Worm (Caenorhabditis elegans) whole organism, L4/young adult: ENCODE results near the gene ergi-1.

ENCODE experiments used
- W03F9.2 ChIP-seq: fragments of 150-350 bp; optimal IDR thresholded peaks from 2 replicates; lab custom pipeline; 2014; ENCODE audit warnings: missing biosample characterization, missing genetic modification characterization
- dao-5 ChIP-seq: sonication (generic microtip); optimal IDR thresholded peaks from 2 replicates; lab custom pipeline; 2016; ENCODE audit warnings: missing genotype, missing genetic modification characterization, moderate library complexity, missing compliant biosample characterization
- him-1 ChIP-seq: sonication (generic microtip); optimal IDR thresholded peaks from 2 replicates; lab custom pipeline; 2016; ENCODE audit warnings: missing genotype, missing genetic modification reagents, missing genetic modification characterization, missing compliant biosample characterization

ergi-1 gene

ce11 chrX:2035172-2035571 is at the start of gene ergi-1:
Gene ergi-1, minus strand, starts transcription at chrX:2035272.
- TF ChIP-seq W03F9.2 (tag; lab: Kevin White, UChicago) (no peak), him-1 (tag; lab: Kevin White, UChicago) (no peak), dao-5 (tag; lab: Kevin White, UChicago) (no peak)

DNA sequence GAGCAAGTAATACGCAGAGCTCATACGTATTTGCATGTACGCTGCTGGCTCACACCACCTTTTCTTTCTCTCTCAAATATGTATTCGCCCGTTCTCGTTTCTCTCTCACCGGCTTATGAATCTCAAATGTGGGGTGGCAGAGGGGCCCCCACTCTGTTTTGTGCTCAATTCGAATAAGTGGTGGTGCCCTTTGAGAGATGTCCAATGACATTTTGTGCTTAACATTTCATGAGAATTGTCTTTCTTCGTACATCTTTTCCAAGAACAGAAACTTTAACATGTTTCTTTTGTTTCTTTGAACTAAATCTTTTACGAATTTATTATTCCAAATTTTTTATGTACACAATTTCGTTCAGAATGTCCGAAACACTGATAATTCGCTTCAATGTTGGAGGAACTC is 48.9 kb upstream of the ergi-1 start, which contains the start of gene F49H12.3:
Gene F49H12.3 (plus strand): TSS at position 357 of the 400 bp plus-strand sequence.
- no peak for TF ChIP-seq dao-5 (tag; lab: Kevin White, UChicago)
- no peak for TF ChIP-seq him-1 (tag; lab: Kevin White, UChicago)
- TF ChIP-seq W03F9.2 (tag; lab: Kevin White, UChicago) = no peak

DNA sequence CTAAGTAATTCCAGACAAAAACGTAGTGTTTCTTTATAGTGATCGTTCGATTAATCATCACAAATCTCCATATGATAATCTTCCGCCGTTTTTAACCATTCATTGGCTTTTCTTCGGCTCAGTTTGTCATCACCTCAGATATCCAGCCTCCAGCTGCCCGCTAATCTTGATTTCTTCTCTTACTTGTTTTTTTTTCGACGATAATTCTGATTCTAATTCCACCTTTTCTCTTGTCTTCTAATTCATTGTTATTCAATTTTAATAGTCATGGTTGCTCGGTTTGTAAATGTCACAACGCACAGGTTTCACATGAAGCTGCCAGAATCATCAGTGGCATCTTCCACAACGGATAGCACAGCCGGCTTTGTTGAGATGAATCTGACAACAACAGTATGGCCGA is 44.5 kb upstream of the ergi-1 start, which contains the start of gene F49H12.4:
Gene F49H12.4 (plus strand): TSS at position 301 of the 400 bp plus-strand sequence.
- TF ChIP-seq W03F9.2 (tag; lab: Kevin White, UChicago) = no peak
- no peak for TF ChIP-seq him-1 (tag; lab: Kevin White, UChicago)
- TF ChIP-seq dao-5 (tag; lab: Kevin White, UChicago) = no peak

DNA sequence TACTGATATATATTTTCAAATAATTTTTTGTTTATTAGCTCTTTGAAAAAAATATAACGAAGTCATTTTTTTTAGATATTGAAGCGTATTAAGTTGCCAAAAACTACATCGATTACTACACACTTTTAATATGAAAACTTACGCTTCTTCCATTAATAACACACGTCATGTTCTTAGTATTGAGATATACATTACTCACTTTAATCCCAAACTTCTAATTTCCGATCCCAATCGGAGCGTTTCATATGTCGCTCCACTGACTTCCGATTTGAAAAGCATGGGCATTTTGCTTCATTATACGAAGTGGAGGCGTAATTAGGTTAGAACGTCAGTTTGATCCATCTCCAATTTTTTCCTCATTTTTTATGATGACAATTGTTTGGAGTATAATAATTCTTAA is 43.8 kb upstream of the ergi-1 start:
- TF ChIP-seq dao-5 (tag; lab: Kevin White, UChicago) (no peak), W03F9.2 (tag; lab: Kevin White, UChicago) (no peak), him-1 (tag; lab: Kevin White, UChicago) (no peak)

DNA sequence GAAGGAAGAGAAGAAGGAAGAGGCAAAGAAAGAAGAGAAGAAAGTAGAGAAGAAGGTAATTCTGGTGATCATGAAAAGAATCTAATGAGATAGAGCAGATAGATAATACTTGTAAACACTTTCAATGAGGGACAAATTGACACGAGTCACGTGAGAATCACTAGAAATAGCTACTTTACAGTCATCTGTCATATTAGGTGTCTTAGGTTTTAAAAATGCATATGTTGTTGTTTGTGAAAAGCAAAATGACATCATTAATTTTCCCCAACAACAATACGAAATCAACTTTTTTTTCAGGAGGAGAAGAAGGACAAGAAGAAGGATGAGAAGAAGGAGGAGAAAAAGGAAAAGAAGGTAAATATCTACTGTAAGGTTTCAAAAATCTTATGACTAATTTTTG is 40.1 kb upstream of the ergi-1 start:
- no peak for TF ChIP-seq dao-5 (tag; lab: Kevin White, UChicago)

ce11 chrX:2074055-2074454 is 39.0 kb upstream of the ergi-1 start, which contains the start of gene txdc-12.2:
Gene txdc-12.2, plus strand, starts transcription at chrX:2074450.
- TF ChIP-seq him-1 (tag; lab: Kevin White, UChicago) (no peak), dao-5 (tag; lab: Kevin White, UChicago) (no peak), W03F9.2 (tag; lab: Kevin White, UChicago) (no peak)

DNA sequence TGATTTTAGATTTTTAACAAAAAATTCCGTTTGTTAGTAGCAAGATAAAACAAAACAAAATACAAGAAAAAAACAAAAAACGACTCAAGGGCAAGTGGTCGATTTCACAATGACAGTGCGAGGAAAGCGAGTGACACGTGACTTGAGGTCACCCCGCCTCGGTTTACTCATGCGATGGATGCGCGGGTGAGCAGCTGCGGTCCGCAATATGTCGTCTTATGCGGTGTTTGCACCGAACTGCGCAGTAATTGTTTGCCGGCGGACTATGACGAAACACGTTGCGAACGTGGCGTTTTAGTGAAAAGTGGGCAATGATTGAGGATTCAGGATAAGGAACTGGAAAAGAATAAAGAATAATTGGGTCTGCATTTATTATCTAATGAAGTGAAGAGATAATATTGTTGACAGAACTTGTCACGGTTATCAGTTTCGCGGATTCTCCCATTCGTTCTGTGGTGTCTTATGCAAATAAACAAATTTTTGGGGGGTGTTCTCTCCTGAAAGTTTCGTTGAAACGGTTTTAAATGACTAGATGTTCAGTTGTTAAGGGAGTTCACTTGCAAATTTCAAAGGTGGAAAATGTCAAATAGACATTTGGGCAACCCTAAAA is 36.4 kb upstream of the ergi-1 start:
- TF ChIP-seq him-1 (tag; lab: Kevin White, UChicago) = no peak
- TF ChIP-seq dao-5 (tag; lab: Kevin White, UChicago) = no peak
- TF ChIP-seq W03F9.2 (tag; lab: Kevin White, UChicago) = no peak

- TF ChIP-seq W03F9.2 (tag; lab: Kevin White, UChicago) (no peak), him-1 (tag; lab: Kevin White, UChicago) (no peak), dao-5 (tag; lab: Kevin White, UChicago) (no peak)
Observed at ce11 chrX:2070418-2070996, 35.4 kb upstream of the ergi-1 start, which contains the start of gene acl-4. Gene acl-4, minus strand, starts transcription at chrX:2070444.

DNA sequence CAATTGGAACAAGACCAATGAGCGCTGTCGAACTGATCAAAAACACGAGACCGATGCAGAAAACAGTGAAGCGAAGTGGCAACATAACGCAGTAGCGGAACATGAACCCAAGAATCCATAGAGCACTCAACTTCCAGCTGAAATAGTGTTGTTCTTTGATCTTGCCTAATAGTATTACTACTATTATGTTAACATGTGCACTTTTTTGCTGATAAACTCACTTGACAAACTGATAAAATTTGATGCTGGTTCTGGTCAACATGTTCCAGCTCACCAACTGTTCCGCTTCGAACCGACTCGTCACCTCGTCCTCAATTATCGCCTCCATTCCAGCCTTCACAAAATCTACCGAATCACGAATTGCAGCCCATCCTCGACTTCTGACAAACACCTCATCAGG is 33.2 kb upstream of the ergi-1 start:
- TF ChIP-seq W03F9.2 (tag; lab: Kevin White, UChicago) = no peak
- no peak for TF ChIP-seq dao-5 (tag; lab: Kevin White, UChicago)

- no peak for TF ChIP-seq dao-5 (tag; lab: Kevin White, UChicago)
- no peak for TF ChIP-seq him-1 (tag; lab: Kevin White, UChicago)
- no peak for TF ChIP-seq W03F9.2 (tag; lab: Kevin White, UChicago)
Observed at ce11 chrX:2064730-2065129, 29.7 kb upstream of the ergi-1 start, which contains the start of gene F49H12.7. Gene F49H12.7, plus strand, starts transcription at chrX:2065030.

- TF ChIP-seq W03F9.2 (tag; lab: Kevin White, UChicago) (no peak), dao-5 (tag; lab: Kevin White, UChicago) (no peak), him-1 (tag; lab: Kevin White, UChicago) (no peak)
Observed at ce11 chrX:2051602-2052001, 16.5 kb upstream of the ergi-1 start, which contains the start of gene Y102A11A.1. Gene Y102A11A.1, plus strand, starts transcription at chrX:2051824.

DNA sequence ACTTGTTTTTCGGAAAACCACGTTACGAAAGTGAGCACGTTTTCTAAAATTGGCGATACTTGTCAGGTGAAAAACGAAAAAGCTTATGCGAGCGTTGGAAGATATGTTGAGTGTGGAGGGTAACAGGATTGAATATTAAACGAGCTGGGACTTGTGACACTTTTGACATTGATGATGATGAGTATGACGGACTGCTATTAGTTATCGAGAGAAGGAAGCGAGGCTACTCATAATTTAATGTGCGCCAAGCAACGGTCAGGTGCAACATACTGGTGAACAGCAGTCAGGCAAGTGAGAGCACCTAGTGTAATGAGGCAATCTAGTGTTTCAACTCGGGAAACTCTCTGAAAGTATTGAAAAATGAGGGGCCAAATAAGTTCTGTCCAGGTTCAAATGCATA is 15.1 kb upstream of the ergi-1 start:
- TF ChIP-seq dao-5 (tag; lab: Kevin White, UChicago) = no peak
- TF ChIP-seq him-1 (tag; lab: Kevin White, UChicago) = no peak
- no peak for TF ChIP-seq W03F9.2 (tag; lab: Kevin White, UChicago)

- TF ChIP-seq dao-5 (tag; lab: Kevin White, UChicago) (no peak), him-1 (tag; lab: Kevin White, UChicago) (no peak), W03F9.2 (tag; lab: Kevin White, UChicago) (no peak)
Observed at ce11 chrX:2048865-2049405, 13.9 kb upstream of the ergi-1 start.
